Fruit fly (Drosophila melanogaster) whole organism, pupa: ENCODE measurements around the gene CG43051.

Source experiments
- CG10348 ChIP-seq: fragments of 200-800 bp; sonication (Bioruptor generic); IDR thresholded peaks from 2 replicates; pipeline ENCODE4 v1.3.6; 2022; ENCODE audit warnings: missing biosample characterization, missing genetic modification characterization
- CG12605 ChIP-seq: fragments of 200-800 bp; sonication (Bioruptor generic); IDR thresholded peaks from 2 replicates; pipeline ENCODE4 v1.3.6; 2022; ENCODE audit warnings: missing biosample characterization, missing genetic modification characterization
- CG13204 ChIP-seq: fragments of 200-800 bp; sonication (Bioruptor generic); optimal IDR thresholded peaks from 2 replicates; lab custom pipeline; 2018; ENCODE audit warnings: missing biosample characterization, mild to moderate bottlenecking, missing genetic modification characterization, moderate library complexity
- CG14655 ChIP-seq: fragments of 200-800 bp; sonication (Bioruptor generic); optimal IDR thresholded peaks from 3 replicates; lab custom pipeline; 2017; ENCODE audit warnings: mild to moderate bottlenecking, missing biosample characterization, missing genetic modification reagents, missing genetic modification characterization
- CG34367 ChIP-seq: fragments of 200-800 bp; sonication (Bioruptor generic); optimal IDR thresholded peaks from 2 replicates; lab custom pipeline; 2018; ENCODE audit warnings: missing biosample characterization, mild to moderate bottlenecking, missing genetic modification characterization
- CG4496 ChIP-seq: fragments of 200-800 bp; sonication (Bioruptor generic); IDR thresholded peaks from 3 replicates; pipeline ENCODE4 v1.3.6; 2022; ENCODE audit warnings: missing biosample characterization, missing genetic modification characterization
- EcR ChIP-seq: fragments of 200-800 bp; sonication (Bioruptor generic); optimal IDR thresholded peaks from 3 replicates; lab custom pipeline; 2019; ENCODE audit warnings: missing biosample characterization, missing genetic modification characterization, mild to moderate bottlenecking, moderate library complexity, missing genetic modification reagents
- Ets98B ChIP-seq: fragments of 200-800 bp; sonication (Bioruptor generic); IDR thresholded peaks from 2 replicates; pipeline ENCODE4 v1.3.6; 2022; ENCODE audit warnings: missing biosample characterization, missing genetic modification characterization
- Pif1A ChIP-seq: fragments of 200-800 bp; sonication (Bioruptor generic); optimal IDR thresholded peaks from 3 replicates; lab custom pipeline; 2016; ENCODE audit warnings: missing biosample characterization, missing genetic modification characterization
- fd96Ca ChIP-seq: fragments of 200-800 bp; sonication (Bioruptor generic); IDR thresholded peaks from 3 replicates; pipeline ENCODE4 v1.3.6; 2022; ENCODE audit warnings: missing biosample characterization, missing genetic modification characterization
- rn ChIP-seq: fragments of 200-800 bp; sonication (Bioruptor generic); IDR thresholded peaks from 2 replicates; pipeline ENCODE4 v1.3.6; 2022; ENCODE audit warnings: missing biosample characterization, missing genetic modification characterization

dm6 chr2L:12532628-12533027 is 24.9 kb downstream of the CG43051 start:
- TF ChIP-seq CG4496 (GFP tag; lab: Robert Waterston, UW), result no peak
- TF ChIP-seq CG10348, result no peak
- TF ChIP-seq Ets98B (GFP tag; lab: Robert Waterston, UW), result no peak
- no peak for TF ChIP-seq Pif1A (GFP tag; lab: Kevin White, UChicago)
- no peak for TF ChIP-seq EcR
- no peak for TF ChIP-seq CG13204 (GFP tag; lab: Kevin White, UChicago)
- no peak for TF ChIP-seq CG12605 (GFP tag; lab: Robert Waterston, UW)
- TF ChIP-seq CG34367 (tag; lab: Kevin White, UChicago), result no peak
- no peak for TF ChIP-seq fd96Ca (GFP tag; lab: Robert Waterston, UW)
- TF ChIP-seq rn (GFP tag; lab: Robert Waterston, UW), result no peak
- TF ChIP-seq CG14655, result no peak
